Fruit fly (Drosophila melanogaster): ENCODE measurements around the gene robo2.

Gene robo2

dm6 chr2L:1419656-1420055 lies 597 bp downstream of the robo2 start:
- no peak for TF ChIP-seq CG17801 (GFP tag; optimal IDR thresholded peaks at IDR 0.05; ENCODE audit: partially characterized antibody)

- no peak for TF ChIP-seq CG17801 (GFP tag; optimal IDR thresholded peaks at IDR 0.05; ENCODE audit: partially characterized antibody)
These were observed 2.0 kb downstream of the robo2 start for dm6 chr2L:1418129-1418746.

- no peak for TF ChIP-seq CG17801 (GFP tag; optimal IDR thresholded peaks at IDR 0.05; ENCODE audit: partially characterized antibody)
These were observed 4.7 kb downstream of the robo2 start for dm6 chr2L:1415525-1415924.

dm6 chr2L:1414019-1414418 lies 6.2 kb downstream of the robo2 start:
- TF ChIP-seq CG17801 (GFP tag; optimal IDR thresholded peaks at IDR 0.05; ENCODE audit: partially characterized antibody) = no peak

dm6 chr2L:1412691-1413090 lies 7.6 kb downstream of the robo2 start:
- TF ChIP-seq CG17801 (GFP tag; optimal IDR thresholded peaks at IDR 0.05; ENCODE audit: partially characterized antibody) = no peak

dm6 chr2L:1410780-1411625 lies 9.2 kb downstream of the robo2 start:
- no peak for TF ChIP-seq CG17801 (GFP tag; optimal IDR thresholded peaks at IDR 0.05; ENCODE audit: partially characterized antibody)

dm6 chr2L:1409695-1410094 lies 10.6 kb downstream of the robo2 start:
- TF ChIP-seq CG17801 (GFP tag; optimal IDR thresholded peaks at IDR 0.05; ENCODE audit: partially characterized antibody) = no peak

- no peak for TF ChIP-seq CG17801 (GFP tag; optimal IDR thresholded peaks at IDR 0.05; ENCODE audit: partially characterized antibody)
These were observed 14.7 kb downstream of the robo2 start for dm6 chr2L:1405573-1405972.

dm6 chr2L:1404896-1405453 lies 15.3 kb downstream of the robo2 start:
- TF ChIP-seq CG17801 (GFP tag; optimal IDR thresholded peaks at IDR 0.05; ENCODE audit: partially characterized antibody) = no peak

dm6 chr2L:1402728-1403127 lies 17.5 kb downstream of the robo2 start:
- no peak for TF ChIP-seq CG17801 (GFP tag; optimal IDR thresholded peaks at IDR 0.05; ENCODE audit: partially characterized antibody)

- no peak for TF ChIP-seq CG17801 (GFP tag; optimal IDR thresholded peaks at IDR 0.05; ENCODE audit: partially characterized antibody)
These were observed 20.8 kb downstream of the robo2 start for dm6 chr2L:1399434-1399833.

- TF ChIP-seq CG17801 (GFP tag; optimal IDR thresholded peaks at IDR 0.05; ENCODE audit: partially characterized antibody) = no peak
These were observed 26.6 kb downstream of the robo2 start for dm6 chr2L:1393611-1394010.

- TF ChIP-seq CG17801 (GFP tag; optimal IDR thresholded peaks at IDR 0.05; ENCODE audit: partially characterized antibody) = no peak
These were observed 30.0 kb downstream of the robo2 start for dm6 chr2L:1390271-1390670.

dm6 chr2L:1387811-1388210 lies 32.4 kb downstream of the robo2 start:
- TF ChIP-seq CG17801 (GFP tag; optimal IDR thresholded peaks at IDR 0.05; ENCODE audit: partially characterized antibody) = no peak

dm6 chr2L:1386512-1386911 lies 33.7 kb downstream of the robo2 start:
- no peak for TF ChIP-seq CG17801 (GFP tag; optimal IDR thresholded peaks at IDR 0.05; ENCODE audit: partially characterized antibody)

- TF ChIP-seq CG17801 (GFP tag; optimal IDR thresholded peaks at IDR 0.05; ENCODE audit: partially characterized antibody) = no peak
These were observed 42.6 kb downstream of the robo2 start for dm6 chr2L:1377635-1378034.

Data from ovary, adult (tissue).